Worm (Caenorhabditis elegans): ENCODE results near the gene mrpl-11.
A peak's percentile ranks its signal among the peaks of the same experiment; 100 is the strongest.

ce11 chrIII:8734327-8734885 lies 17.0 kb downstream of the mrpl-11 start:
- no peak for TF ChIP-seq jun-1 (tag; optimal IDR thresholded peaks at IDR 0.05)
- no peak for TF ChIP-seq egl-27 (tag; optimal IDR thresholded peaks at IDR 0.05)
- TF ChIP-seq ztf-4 (tag; optimal IDR thresholded peaks at IDR 0.05), result no peak
- TF ChIP-seq snpc-4 (tag; optimal IDR thresholded peaks at IDR 0.05), result no peak
- no peak for TF ChIP-seq nhr-76 (tag; optimal IDR thresholded peaks at IDR 0.05)
- no peak for TF ChIP-seq sea-2 (GFP tag; optimal IDR thresholded peaks at IDR 0.05)
- TF ChIP-seq nhr-23 (tag; optimal IDR thresholded peaks at IDR 0.05), result peak; percentile 80
- no peak for TF ChIP-seq ceh-82 (tag; optimal IDR thresholded peaks at IDR 0.05)
- no peak for TF ChIP-seq fkh-10 (GFP tag; optimal IDR thresholded peaks at IDR 0.05)
- TF ChIP-seq nhr-25 (tag; optimal IDR thresholded peaks at IDR 0.05), result peak; percentile 82
- TF ChIP-seq pha-4 (tag; optimal IDR thresholded peaks at IDR 0.05), result peak; percentile 8
- no peak for TF ChIP-seq R02D3.7 (tag; optimal IDR thresholded peaks at IDR 0.05)
- TF ChIP-seq nhr-237 (tag; optimal IDR thresholded peaks at IDR 0.05), result no peak

Measured in whole organism, L3 larva.